Worm (Caenorhabditis elegans) whole organism, early embryonic: Measurements from ENCODE around the gene R09H10.7.

Source experiments
- B0310.2 ChIP-seq: sonication (generic microtip); optimal IDR thresholded peaks from 2 replicates; lab custom pipeline; 2016; ENCODE audit warnings: mild to moderate bottlenecking, missing genetic modification characterization, missing compliant biosample characterization
- F13C5.2 ChIP-seq: sonication (generic microtip); optimal IDR thresholded peaks from 2 replicates; lab custom pipeline; 2017; ENCODE audit warnings: mild to moderate bottlenecking, missing genetic modification characterization, inconsistent platforms, missing compliant biosample characterization
- aly-1 ChIP-seq: sonication (generic microtip); optimal IDR thresholded peaks from 2 replicates; lab custom pipeline; 2016; ENCODE audit warnings: missing genetic modification characterization, missing compliant biosample characterization
- ama-1 ChIP-seq: fragments of 150-350 bp; optimal IDR thresholded peaks from 2 replicates; lab custom pipeline; 2014
- ceh-13 ChIP-seq: fragments of 200-800 bp; sonication (Bioruptor generic); optimal IDR thresholded peaks from 2 replicates; lab custom pipeline; 2018; ENCODE audit warnings: mild to moderate bottlenecking, missing genetic modification characterization, missing compliant biosample characterization
- ceh-36 ChIP-seq: sonication (generic microtip); optimal IDR thresholded peaks from 2 replicates; lab custom pipeline; 2016; ENCODE audit warnings: missing genetic modification characterization, inconsistent platforms, missing compliant biosample characterization
- ets-7 ChIP-seq: sonication (generic microtip); optimal IDR thresholded peaks from 2 replicates; lab custom pipeline; 2016; ENCODE audit warnings: missing genotype, missing genetic modification characterization, missing compliant biosample characterization
- flt-1 ChIP-seq: fragments of 200-800 bp; sonication (Bioruptor generic); IDR thresholded peaks from 2 replicates; pipeline ENCODE4 v1.3.6; 2022; ENCODE audit warnings: missing genetic modification characterization, missing compliant biosample characterization
- hmbx-1 ChIP-seq: sonication (generic microtip); optimal IDR thresholded peaks from 2 replicates; lab custom pipeline; 2016; ENCODE audit warnings: mild to moderate bottlenecking, missing genetic modification characterization, missing compliant biosample characterization
- hmg-4 ChIP-seq: fragments of 200-800 bp; sonication (Bioruptor generic); optimal IDR thresholded peaks from 2 replicates; lab custom pipeline; 2018; ENCODE audit warnings: mild to moderate bottlenecking, missing genetic modification characterization, missing compliant biosample characterization
- hnd-1 ChIP-seq: sonication (generic microtip); optimal IDR thresholded peaks from 2 replicates; lab custom pipeline; 2016; ENCODE audit warnings: missing genetic modification characterization, missing compliant biosample characterization
- pes-1 ChIP-seq: fragments of 200-800 bp; sonication (Bioruptor generic); IDR thresholded peaks from 2 replicates; pipeline ENCODE4 v1.3.6; 2022; ENCODE audit warnings: missing genetic modification reagents, missing genetic modification characterization, missing compliant biosample characterization
- scrt-1 ChIP-seq: fragments of 200-800 bp; sonication (Bioruptor generic); IDR thresholded peaks from 2 replicates; pipeline ENCODE4 v1.3.6; 2022; ENCODE audit warnings: missing genetic modification characterization, missing compliant biosample characterization
- sea-1 ChIP-seq: fragments of 200-800 bp; sonication (Bioruptor generic); conservative IDR thresholded peaks from 2 replicates; pipeline ENCODE4 v1.3.6; 2022; ENCODE audit warnings: missing genetic modification characterization, missing compliant biosample characterization
- tbx-11 ChIP-seq: fragments of 200-800 bp; sonication (Bioruptor generic); IDR thresholded peaks from 2 replicates; pipeline ENCODE4 v1.3.6; 2022; ENCODE audit warnings: missing genetic modification characterization, missing compliant biosample characterization
- tbx-37 ChIP-seq: fragments of 200-800 bp; sonication (Bioruptor generic); conservative IDR thresholded peaks from 2 replicates; pipeline ENCODE4 v1.3.6; 2022; ENCODE audit warnings: missing genetic modification reagents, missing genetic modification characterization, missing compliant biosample characterization
- tra-4 ChIP-seq: sonication (generic microtip); optimal IDR thresholded peaks from 2 replicates; lab custom pipeline; 2017; ENCODE audit warnings: missing genetic modification characterization, missing compliant biosample characterization

Gene R09H10.7

DNA sequence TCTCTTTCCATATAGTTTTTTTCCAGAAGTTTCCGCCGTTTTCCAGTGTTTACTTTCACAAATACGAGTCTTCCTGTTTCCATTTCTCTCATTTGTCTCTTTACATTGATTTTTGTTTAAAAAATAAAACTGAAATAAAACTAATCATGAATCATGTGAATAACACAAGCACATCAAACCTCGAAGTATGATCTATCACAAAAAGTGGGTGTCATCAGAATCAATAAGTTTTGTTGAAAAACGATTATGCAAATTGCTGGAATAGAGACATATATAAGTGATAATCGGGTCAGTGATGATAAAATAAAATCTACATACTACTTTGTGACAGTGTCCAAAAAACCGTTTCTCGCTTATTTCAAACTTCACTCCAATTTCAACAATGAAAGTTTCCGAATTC is at the start of gene R09H10.7:
R09H10.7 (plus strand) TSS at position 301 of the 400 bp plus-strand sequence.
- TF ChIP-seq tra-4 (tag; lab: Kevin White, UChicago) = no peak
- no peak for TF ChIP-seq tbx-37 (GFP tag; lab: Robert Waterston, UW)
- TF ChIP-seq pes-1 (GFP tag; lab: Robert Waterston, UW) = no peak
- no peak for TF ChIP-seq ceh-13 (GFP tag; lab: Kevin White, UChicago)
- no peak for TF ChIP-seq ets-7
- no peak for TF ChIP-seq hnd-1 (tag; lab: Kevin White, UChicago)
- no peak for TF ChIP-seq scrt-1 (GFP tag; lab: Robert Waterston, UW)
- no peak for TF ChIP-seq aly-1 (tag; lab: Kevin White, UChicago)
- no peak for TF ChIP-seq ama-1 (lab: Kevin White, UChicago)
- TF ChIP-seq B0310.2 (tag; lab: Kevin White, UChicago) = no peak
- TF ChIP-seq F13C5.2 (tag; lab: Kevin White, UChicago) = no peak
- TF ChIP-seq tbx-11 (GFP tag; lab: Robert Waterston, UW) = no peak
- no peak for TF ChIP-seq flt-1 (GFP tag; lab: Robert Waterston, UW)
- no peak for TF ChIP-seq ceh-36 (tag; lab: Kevin White, UChicago)
- no peak for TF ChIP-seq hmbx-1 (tag; lab: Kevin White, UChicago)
- no peak for TF ChIP-seq hmg-4 (GFP tag; lab: Kevin White, UChicago)
- TF ChIP-seq sea-1 = no peak

DNA sequence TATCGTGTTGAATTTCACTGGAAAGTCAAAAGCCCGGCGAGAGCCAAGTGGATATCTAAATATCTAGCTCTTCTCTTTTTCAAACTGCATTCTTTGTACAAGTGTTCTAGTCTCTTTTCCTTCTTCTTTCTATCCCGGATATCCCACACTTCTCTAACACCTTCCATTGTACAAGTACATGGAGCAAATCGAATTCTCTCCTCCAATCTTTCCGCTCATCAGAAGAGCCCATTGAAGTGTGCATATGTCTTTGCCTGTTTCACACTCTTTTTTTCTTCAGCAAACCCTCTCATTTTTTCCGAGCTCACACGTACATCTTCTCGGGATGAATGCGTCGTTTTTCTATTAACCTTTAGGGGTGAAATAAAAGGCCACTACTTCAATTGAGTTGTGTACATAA is 47.4 kb upstream of the R09H10.7 start:
- TF ChIP-seq hmbx-1 (tag; lab: Kevin White, UChicago) (no peak), tra-4 (tag; lab: Kevin White, UChicago) (no peak), pes-1 (GFP tag; lab: Robert Waterston, UW) (no peak), tbx-11 (GFP tag; lab: Robert Waterston, UW) (no peak), hmg-4 (GFP tag; lab: Kevin White, UChicago) (no peak)

DNA sequence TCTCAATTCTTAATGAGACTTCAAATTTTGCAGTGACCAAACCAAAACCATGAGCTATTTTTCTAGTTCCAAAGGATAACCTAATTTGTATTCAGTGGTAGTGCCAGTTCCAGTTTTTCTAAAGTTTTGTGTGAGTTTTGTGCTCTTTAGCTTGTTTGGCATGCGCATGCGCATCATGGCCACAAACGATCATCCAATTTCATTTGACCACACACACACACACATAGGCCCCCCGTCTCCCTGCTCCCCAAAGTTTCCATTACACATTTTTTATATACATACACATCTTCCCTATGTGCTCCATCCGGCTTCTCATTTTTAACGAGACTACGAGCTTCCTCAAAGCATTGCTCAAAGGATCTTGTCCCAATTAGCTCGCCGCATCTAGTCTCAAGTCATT is 46.4 kb upstream of the R09H10.7 start:
- TF ChIP-seq B0310.2 (tag; lab: Kevin White, UChicago) = no peak
- no peak for TF ChIP-seq tra-4 (tag; lab: Kevin White, UChicago)

DNA sequence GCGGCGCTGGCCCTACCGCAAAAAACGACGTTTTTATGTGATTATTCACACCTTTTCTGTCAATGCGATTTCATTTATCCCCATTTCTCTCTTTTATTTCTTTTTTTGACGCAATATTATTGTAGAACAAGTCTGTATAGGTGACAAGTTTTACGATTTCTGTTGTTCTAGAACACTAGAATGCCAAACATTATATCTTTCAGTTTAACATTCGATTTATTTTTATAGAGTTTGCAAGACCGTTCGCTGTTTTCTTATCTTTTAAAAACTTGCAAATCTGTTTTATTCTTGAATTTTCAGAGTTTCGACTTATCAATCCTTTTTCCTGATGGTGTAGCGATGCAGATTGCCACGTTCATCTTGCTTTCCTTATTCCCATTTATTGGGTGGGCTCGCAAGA is 44.9 kb upstream of the R09H10.7 start, which contains the start of gene efn-2:
efn-2 (plus strand) TSS at position 301 of the 400 bp plus-strand sequence.
- TF ChIP-seq hmbx-1 (tag; lab: Kevin White, UChicago) (no peak), F13C5.2 (tag; lab: Kevin White, UChicago) (no peak), pes-1 (GFP tag; lab: Robert Waterston, UW) (no peak), tbx-37 (GFP tag; lab: Robert Waterston, UW) (no peak), aly-1 (tag; lab: Kevin White, UChicago) (no peak), scrt-1 (GFP tag; lab: Robert Waterston, UW) (no peak)

DNA sequence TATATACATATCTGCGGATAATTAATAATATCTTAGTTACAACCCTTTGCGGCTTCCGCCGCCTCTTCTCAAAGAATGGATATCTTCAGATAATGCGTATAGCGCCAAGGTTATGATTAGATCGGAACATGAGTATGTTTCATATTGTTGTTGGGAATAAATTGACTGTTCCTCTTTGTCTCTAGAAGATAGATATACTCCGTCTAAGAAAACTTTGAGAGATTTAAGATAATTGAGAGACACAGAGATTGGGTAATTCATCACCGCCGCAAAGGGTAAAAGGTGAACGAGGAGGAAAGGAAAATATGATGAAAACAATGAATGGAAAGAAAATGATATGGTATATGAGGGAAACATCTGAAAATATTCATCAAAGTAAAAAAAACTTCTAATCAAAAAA is 44.3 kb upstream of the R09H10.7 start:
- no peak for TF ChIP-seq F13C5.2 (tag; lab: Kevin White, UChicago)
- no peak for TF ChIP-seq aly-1 (tag; lab: Kevin White, UChicago)
- TF ChIP-seq tra-4 (tag; lab: Kevin White, UChicago) = no peak
- TF ChIP-seq pes-1 (GFP tag; lab: Robert Waterston, UW) = no peak
- no peak for TF ChIP-seq flt-1 (GFP tag; lab: Robert Waterston, UW)
- no peak for TF ChIP-seq tbx-11 (GFP tag; lab: Robert Waterston, UW)
- TF ChIP-seq scrt-1 (GFP tag; lab: Robert Waterston, UW) = no peak
- TF ChIP-seq ceh-36 (tag; lab: Kevin White, UChicago) = no peak
- no peak for TF ChIP-seq hmg-4 (GFP tag; lab: Kevin White, UChicago)
- TF ChIP-seq hnd-1 (tag; lab: Kevin White, UChicago) = no peak
- TF ChIP-seq ama-1 (lab: Kevin White, UChicago) = no peak
- TF ChIP-seq tbx-37 (GFP tag; lab: Robert Waterston, UW) = no peak
- no peak for TF ChIP-seq B0310.2 (tag; lab: Kevin White, UChicago)
- TF ChIP-seq sea-1 = no peak

DNA sequence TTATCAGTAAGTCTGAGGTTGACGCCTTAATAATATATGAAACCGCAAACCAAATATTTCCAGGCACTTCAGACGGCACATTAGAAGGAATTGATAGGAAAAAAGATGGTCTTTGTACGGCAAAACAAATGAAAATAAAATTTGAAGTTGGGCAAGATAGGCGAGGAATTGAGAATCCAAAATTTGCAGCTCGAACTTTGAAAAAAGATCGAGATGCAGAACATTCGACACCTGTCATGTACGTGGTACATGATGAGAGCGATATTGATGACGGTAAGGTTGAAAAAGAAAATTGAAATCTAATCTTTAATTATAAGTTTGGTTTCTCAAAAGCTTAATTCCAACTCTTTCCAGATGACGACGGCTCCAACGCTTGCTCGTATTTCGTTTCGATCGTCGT is 43.3 kb upstream of the R09H10.7 start:
- TF ChIP-seq sea-1 (no peak), tbx-37 (GFP tag; lab: Robert Waterston, UW) (no peak), aly-1 (tag; lab: Kevin White, UChicago) (no peak), hmg-4 (GFP tag; lab: Kevin White, UChicago) (no peak), ceh-13 (GFP tag; lab: Kevin White, UChicago) (no peak), pes-1 (GFP tag; lab: Robert Waterston, UW) (no peak), F13C5.2 (tag; lab: Kevin White, UChicago) (no peak), ama-1 (lab: Kevin White, UChicago) (no peak), tra-4 (tag; lab: Kevin White, UChicago) (no peak), B0310.2 (tag; lab: Kevin White, UChicago) (no peak), flt-1 (GFP tag; lab: Robert Waterston, UW) (no peak)

DNA sequence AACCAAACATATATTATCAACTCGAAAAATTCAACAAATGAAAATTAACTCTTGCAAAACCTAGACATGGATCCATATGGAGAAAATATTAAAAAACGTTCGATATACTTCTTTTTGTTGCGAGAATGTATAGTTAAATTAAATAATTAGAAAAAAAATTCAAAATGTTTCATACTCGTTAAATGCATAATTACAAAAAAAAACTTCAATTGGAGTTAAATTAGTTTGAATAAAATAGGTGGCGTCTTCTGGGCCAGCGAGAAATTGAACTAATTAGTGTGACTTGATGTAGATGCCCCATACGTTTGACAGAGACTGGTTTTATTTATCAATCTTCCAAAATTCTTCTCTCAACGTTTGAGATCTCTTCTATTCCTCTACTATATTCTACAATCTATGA is 42.5 kb upstream of the R09H10.7 start, which contains the start of gene lgc-43:
lgc-43 (plus strand) TSS at position 301 of the 400 bp plus-strand sequence.
- TF ChIP-seq hmbx-1 (tag; lab: Kevin White, UChicago) (no peak), ceh-36 (tag; lab: Kevin White, UChicago) (no peak)

DNA sequence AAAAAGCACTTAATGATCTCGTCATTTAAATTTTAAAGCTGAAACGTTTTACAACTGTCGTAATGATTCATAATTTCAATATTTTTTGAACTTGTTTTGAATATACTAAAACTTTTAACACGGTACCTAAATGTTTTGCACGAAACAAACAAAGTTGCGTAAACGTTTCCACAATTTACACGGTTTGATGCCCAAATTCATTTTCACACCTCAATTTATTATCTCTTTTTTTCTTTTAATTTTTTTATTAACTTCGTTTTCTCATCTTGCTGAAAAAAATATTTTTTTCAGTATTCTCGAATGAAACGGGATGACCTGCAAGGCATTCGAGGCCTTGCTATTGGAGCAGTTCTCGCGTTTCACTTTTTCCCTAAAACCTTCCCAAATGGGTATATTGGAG is 36.7 kb upstream of the R09H10.7 start, which contains the start of gene oac-8:
oac-8 (plus strand) TSS at position 301 of the 400 bp plus-strand sequence.
- no peak for TF ChIP-seq hmbx-1 (tag; lab: Kevin White, UChicago)
- TF ChIP-seq F13C5.2 (tag; lab: Kevin White, UChicago) = no peak
- no peak for TF ChIP-seq aly-1 (tag; lab: Kevin White, UChicago)
- no peak for TF ChIP-seq B0310.2 (tag; lab: Kevin White, UChicago)
- no peak for TF ChIP-seq scrt-1 (GFP tag; lab: Robert Waterston, UW)
- TF ChIP-seq ama-1 (lab: Kevin White, UChicago) = no peak
- no peak for TF ChIP-seq flt-1 (GFP tag; lab: Robert Waterston, UW)
- no peak for TF ChIP-seq ets-7
- TF ChIP-seq hnd-1 (tag; lab: Kevin White, UChicago) = no peak
- TF ChIP-seq pes-1 (GFP tag; lab: Robert Waterston, UW) = no peak
- no peak for TF ChIP-seq tbx-11 (GFP tag; lab: Robert Waterston, UW)
- no peak for TF ChIP-seq tra-4 (tag; lab: Kevin White, UChicago)
- TF ChIP-seq tbx-37 (GFP tag; lab: Robert Waterston, UW) = no peak
- no peak for TF ChIP-seq sea-1
- TF ChIP-seq ceh-13 (GFP tag; lab: Kevin White, UChicago) = no peak
